Worm (Caenorhabditis elegans): ENCODE measurements around the gene cox-6B.

DNA sequence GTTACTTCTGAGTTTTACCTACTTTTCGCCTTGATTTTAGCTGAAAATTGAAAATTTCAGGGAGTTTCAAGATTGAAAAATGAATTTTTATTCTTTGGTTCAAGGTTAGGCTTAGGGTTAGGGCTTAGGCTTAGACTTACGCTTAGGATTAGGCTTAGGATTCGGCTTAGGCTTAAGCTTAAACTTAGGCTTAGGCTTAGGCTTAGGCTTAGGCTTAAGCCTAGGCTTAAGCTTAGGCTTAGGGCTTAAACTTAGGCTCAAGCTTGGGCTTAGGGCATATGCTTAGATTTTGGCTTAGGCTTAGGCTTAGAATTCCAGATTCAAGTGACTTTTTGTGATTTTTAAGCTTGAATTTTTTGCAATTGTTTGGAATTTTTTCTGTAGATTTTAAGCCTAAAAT lies 16.1 kb upstream of the cox-6B start:
- no peak for TF ChIP-seq che-1 (tag; optimal IDR thresholded peaks at IDR 0.05)
- no peak for TF ChIP-seq nhr-11 (tag; optimal IDR thresholded peaks at IDR 0.05)
- no peak for TF ChIP-seq ceh-14 (tag; optimal IDR thresholded peaks at IDR 0.05)
- TF ChIP-seq ztf-16 (tag; optimal IDR thresholded peaks at IDR 0.05): no peak
- TF ChIP-seq ceh-45 (GFP tag; IDR thresholded peaks at IDR 0.05): no peak
- no peak for TF ChIP-seq pqm-1 (tag; optimal IDR thresholded peaks at IDR 0.05)
- no peak for TF ChIP-seq ceh-2 (tag; optimal IDR thresholded peaks at IDR 0.05)
